Worm (Caenorhabditis elegans): ENCODE data around the gene F11D11.22.

ce11 chrV:18786694-18787093 lies 24.6 kb downstream of the F11D11.22 start, which contains the start of gene Y17D7B.3:
- TF ChIP-seq lsy-12 (tag; optimal IDR thresholded peaks at IDR 0.05) (no peak), ztf-11 (tag; optimal IDR thresholded peaks at IDR 0.05) (no peak), jun-1 (tag; optimal IDR thresholded peaks at IDR 0.05) (no peak), lin-15B (tag; optimal IDR thresholded peaks at IDR 0.05) (no peak), ama-1 (optimal IDR thresholded peaks at IDR 0.05) (no peak), nhr-237 (tag; optimal IDR thresholded peaks at IDR 0.05) (no peak), mml-1 (tag; optimal IDR thresholded peaks at IDR 0.05) (no peak)
